Fruit fly (Drosophila melanogaster): Measurements from ENCODE around the gene eIF2D.

- peak; percentile 47 for TF ChIP-seq CG1647 (GFP tag; optimal IDR thresholded peaks at IDR 0.05)
- peak; percentile 73 for TF ChIP-seq fd96Cb (tag; optimal IDR thresholded peaks at IDR 0.05)
- peak; percentile 83 for TF ChIP-seq pum (GFP tag; optimal IDR thresholded peaks at IDR 0.05)
- no peak for TF ChIP-seq pita (GFP tag; optimal IDR thresholded peaks at IDR 0.05)
- no peak for TF ChIP-seq prd (optimal IDR thresholded peaks at IDR 0.05)
- TF ChIP-seq prd (GFP tag; IDR thresholded peaks at IDR 0.05): peak; percentile 65; the same call in 2 of the 3 replicates
Measured at dm6 chr3R:29157418-29158398, 6.1 kb upstream of the eIF2D start, which contains the start of gene rdog.

Data from whole organism, embryonic.